Worm (Caenorhabditis elegans) whole organism, L4/young adult: ENCODE results near the gene prdm-14.

ENCODE experiments used
- W03F9.2 ChIP-seq: fragments of 150-350 bp; optimal IDR thresholded peaks from 2 replicates; lab custom pipeline; 2014; ENCODE audit warnings: missing biosample characterization, missing genetic modification characterization
- dao-5 ChIP-seq: sonication (generic microtip); optimal IDR thresholded peaks from 2 replicates; lab custom pipeline; 2016; ENCODE audit warnings: missing genotype, missing genetic modification characterization, moderate library complexity, missing compliant biosample characterization
- him-1 ChIP-seq: sonication (generic microtip); optimal IDR thresholded peaks from 2 replicates; lab custom pipeline; 2016; ENCODE audit warnings: missing genotype, missing genetic modification reagents, missing genetic modification characterization, missing compliant biosample characterization

- TF ChIP-seq dao-5 (no peak), him-1 (tag; lab: Kevin White, UChicago) (no peak), W03F9.2 (tag; lab: Kevin White, UChicago) (no peak)
Measured at ce11 chrX:9014451-9014850, 31.6 kb upstream of the prdm-14 start.
